Fruit fly (Drosophila melanogaster) S2 (cell line): ENCODE results near the gene CG10252.

Experiments used
- CG8478 ChIP-seq: fragments of >200 bp; optimal IDR thresholded peaks from 2 replicates; lab custom pipeline; 2018
- CTCF ChIP-seq, 2 experiments: fragments of >200 bp; optimal IDR thresholded peaks; 2 replicates each; lab custom pipeline; 2018

DNA sequence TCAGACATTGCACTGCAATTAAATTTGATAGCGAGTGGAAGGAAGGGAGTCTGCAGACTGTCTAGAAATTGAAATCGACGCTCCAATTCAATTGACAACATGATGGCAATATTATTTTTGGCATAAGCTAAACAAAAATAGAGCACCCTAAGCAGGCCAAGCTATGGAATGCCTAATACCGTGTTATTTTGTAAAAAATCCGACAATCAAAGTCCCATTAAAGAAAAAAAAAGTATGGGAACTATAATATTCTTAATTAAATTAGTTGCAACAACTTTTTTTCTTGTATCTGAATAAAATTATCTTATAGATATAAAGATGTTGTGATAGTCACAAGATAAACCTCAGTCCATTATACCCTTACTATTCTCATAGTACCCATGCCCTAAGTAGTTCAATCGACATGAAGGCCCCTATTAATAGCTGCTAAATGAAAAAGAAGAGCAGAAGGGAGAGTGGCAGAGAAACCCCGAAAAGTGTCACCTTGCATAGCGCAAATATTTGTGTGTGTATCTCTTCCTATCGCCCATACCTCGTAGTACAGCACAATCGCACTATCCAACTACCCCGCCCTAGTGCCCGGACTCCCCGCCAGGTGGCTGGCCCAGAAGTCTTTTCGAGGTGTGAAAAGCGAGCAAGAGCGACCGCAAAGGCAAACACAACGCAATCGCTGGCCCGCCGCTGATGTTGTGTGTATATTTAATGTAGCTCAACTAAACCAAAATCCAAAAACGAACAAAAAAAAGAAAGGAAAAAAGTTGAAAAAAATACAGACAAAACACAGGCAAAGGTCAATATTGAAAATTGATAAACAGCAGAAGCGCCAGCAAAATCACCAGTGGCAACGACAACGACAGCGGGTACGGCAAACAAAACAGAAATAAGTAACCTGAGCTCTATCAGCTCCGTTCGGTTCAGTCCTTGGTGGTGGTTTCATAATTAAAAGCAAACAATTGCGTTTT lies 38.4 kb downstream of the CG10252 start:
- TF ChIP-seq CG8478 (lab: Kevin White, UChicago): no peak
- peak; percentile 79 to 80 for TF ChIP-seq CTCF (optimal IDR thresholded peaks at IDR 0.05; lab: Kevin White, UChicago)
